Fruit fly (Drosophila melanogaster): Measurements from ENCODE around the gene Pdfr.

- TF ChIP-seq insv (optimal IDR thresholded peaks at IDR 0.05) (no peak), h (optimal IDR thresholded peaks at IDR 0.05) (no peak)
These were observed 72.6 kb downstream of the Pdfr start, which contains the start of the genes brv3 and Pi4KIIIalpha for dm6 chrX:2624525-2625006.
